Worm (Caenorhabditis elegans) whole organism, mixed stage, embryonic: Measurements from ENCODE around the gene Y48E1C.1.

Experiments
- elt-3 ChIP-seq: fragments of 150-350 bp; optimal IDR thresholded peaks from 2 replicates; lab custom pipeline; 2014; ENCODE audit warnings: missing biosample characterization, missing genetic modification characterization
- ham-2 ChIP-seq: fragments of 200-800 bp; sonication (Bioruptor generic); optimal IDR thresholded peaks from 2 replicates; lab custom pipeline; 2018; ENCODE audit warnings: mild to moderate bottlenecking, missing genetic modification characterization, missing compliant biosample characterization
- mab-5 ChIP-seq: fragments of 150-350 bp; optimal IDR thresholded peaks from 2 replicates; lab custom pipeline; 2014; ENCODE audit warnings: missing biosample characterization, missing genetic modification characterization
- ztf-11 ChIP-seq: fragments of 150-350 bp; optimal IDR thresholded peaks from 2 replicates; lab custom pipeline; 2014; ENCODE audit warnings: missing biosample characterization, missing genetic modification characterization

ce11 chrII:13402680-13403079 lies 12.1 kb upstream of the Y48E1C.1 start, which contains the start of gene pinn-4:
- TF ChIP-seq mab-5 (tag; lab: Kevin White, UChicago) (no peak), ham-2 (GFP tag; lab: Kevin White, UChicago) (no peak), ztf-11 (no peak), elt-3 (tag; lab: Kevin White, UChicago) (no peak)
